Worm (Caenorhabditis elegans): ENCODE data around the gene irld-1.

The irld-1 gene

ce11 chrV:4375807-4376564 lies 39.4 kb downstream of the irld-1 start, which contains the start of gene F32D1.7:
TSS of gene F32D1.7 (minus strand) at chrV:4376173.
- TF ChIP-seq unc-62 (GFP tag; optimal IDR thresholded peaks at IDR 0.05), result no peak

- TF ChIP-seq unc-62 (GFP tag; optimal IDR thresholded peaks at IDR 0.05), result no peak
Observed at ce11 chrV:4377622-4378021, 41.1 kb downstream of the irld-1 start, which contains the start of gene F32D1.8. TSS of gene F32D1.8 (minus strand) at chrV:4377722.

- no peak for TF ChIP-seq unc-62 (GFP tag; optimal IDR thresholded peaks at IDR 0.05)
Observed at ce11 chrV:4382298-4382697, 45.7 kb downstream of the irld-1 start, which contains the start of gene F13A2.1. TSS of gene F13A2.1 (minus strand) at chrV:4382398.

- TF ChIP-seq unc-62 (GFP tag; optimal IDR thresholded peaks at IDR 0.05), result no peak
Observed at ce11 chrV:4384482-4384881, 47.9 kb downstream of the irld-1 start, which contains the start of gene F13A2.2. TSS of gene F13A2.2 (minus strand) at chrV:4384582.

- no peak for TF ChIP-seq unc-62 (GFP tag; optimal IDR thresholded peaks at IDR 0.05)
Observed at ce11 chrV:4386173-4386572, 49.6 kb downstream of the irld-1 start, which contains the start of gene F13A2.10. TSS of gene F13A2.10 (minus strand) at chrV:4386273.

- TF ChIP-seq unc-62 (GFP tag; optimal IDR thresholded peaks at IDR 0.05), result no peak
Observed at ce11 chrV:4387402-4387801, 50.8 kb downstream of the irld-1 start, which contains the start of gene F13A2.9. TSS of gene F13A2.9 (minus strand) at chrV:4387502.

- no peak for TF ChIP-seq unc-62 (GFP tag; optimal IDR thresholded peaks at IDR 0.05)
Observed at ce11 chrV:4387916-4388315, 51.4 kb downstream of the irld-1 start.
